Fruit fly (Drosophila melanogaster) whole organism, embryonic: ENCODE measurements around the gene Eip75B.

Experiments
- Blimp-1 ChIP-seq: fragments of 200-800 bp; sonication (Bioruptor generic); optimal IDR thresholded peaks from 3 replicates; lab custom pipeline; 2018; ENCODE audit warnings: missing biosample characterization, missing genetic modification characterization, mild to moderate bottlenecking, moderate library complexity, missing genetic modification reagents
- Bteb2 ChIP-seq: fragments of 200-800 bp; sonication (Bioruptor generic); optimal IDR thresholded peaks from 2 replicates; lab custom pipeline; 2016; ENCODE audit warnings: missing biosample characterization, missing genetic modification characterization
- CG12744 ChIP-seq: fragments of 200-800 bp; sonication (Bioruptor generic); optimal IDR thresholded peaks from 2 replicates; lab custom pipeline; 2016; ENCODE audit warnings: missing biosample characterization, missing genetic modification characterization
- CG13287 ChIP-seq: fragments of 200-800 bp; sonication (Bioruptor generic); IDR thresholded peaks from 2 replicates; pipeline ENCODE4 v1.3.6; 2022; ENCODE audit warnings: missing biosample characterization, missing genetic modification characterization; ENCODE audit not compliant: partially characterized antibody
- CG1529 ChIP-seq: fragments of 200-800 bp; sonication (Bioruptor generic); optimal IDR thresholded peaks from 3 replicates; lab custom pipeline; 2018; ENCODE audit warnings: missing biosample characterization, missing genetic modification characterization
- CG15601 ChIP-seq: fragments of 200-800 bp; sonication (Bioruptor generic); optimal IDR thresholded peaks from 3 replicates; lab custom pipeline; 2019; ENCODE audit warnings: missing biosample characterization, mild to moderate bottlenecking, missing genetic modification characterization, moderate library complexity
- CG16815 ChIP-seq: fragments of 200-800 bp; sonication (Bioruptor generic); optimal IDR thresholded peaks from 3 replicates; lab custom pipeline; 2017; ENCODE audit warnings: missing biosample characterization, mild to moderate bottlenecking, missing genetic modification characterization
- CG1832 ChIP-seq: fragments of 200-800 bp; sonication (Bioruptor generic); optimal IDR thresholded peaks from 2 replicates; lab custom pipeline; 2017; ENCODE audit warnings: missing biosample characterization, mild to moderate bottlenecking, missing genetic modification characterization, inconsistent platforms
- CG2678 ChIP-seq: fragments of 200-800 bp; sonication (Bioruptor generic); optimal IDR thresholded peaks from 3 replicates; lab custom pipeline; 2019; ENCODE audit warnings: missing biosample characterization, mild to moderate bottlenecking, missing genetic modification characterization, moderate library complexity
- CG3163 ChIP-seq: fragments of 200-800 bp; sonication (Bioruptor generic); optimal IDR thresholded peaks from 3 replicates; lab custom pipeline; 2016; ENCODE audit warnings: missing biosample characterization, missing genetic modification characterization
- CG3281 ChIP-seq: fragments of 200-800 bp; sonication (Bioruptor generic); optimal IDR thresholded peaks from 3 replicates; lab custom pipeline; 2017; ENCODE audit warnings: missing biosample characterization, mild to moderate bottlenecking, missing genetic modification characterization
- CG34376 ChIP-seq: fragments of 200-800 bp; sonication (Bioruptor generic); optimal IDR thresholded peaks from 2 replicates; lab custom pipeline; 2018; ENCODE audit warnings: missing biosample characterization, mild to moderate bottlenecking, missing genetic modification characterization
- CG7745 ChIP-seq: fragments of 200-800 bp; sonication (Bioruptor generic); optimal IDR thresholded peaks from 2 replicates; lab custom pipeline; 2018; ENCODE audit warnings: missing biosample characterization, mild to moderate bottlenecking, missing genetic modification characterization, moderate library complexity
- CG7839 ChIP-seq: fragments of 200-800 bp; sonication (Bioruptor generic); optimal IDR thresholded peaks from 3 replicates; lab custom pipeline; 2018; ENCODE audit warnings: missing biosample characterization, mild to moderate bottlenecking, missing genetic modification characterization, moderate library complexity
- CG9609 ChIP-seq: fragments of 200-800 bp; sonication (Bioruptor generic); optimal IDR thresholded peaks from 3 replicates; lab custom pipeline; 2016; ENCODE audit warnings: missing biosample characterization, missing genetic modification characterization
- Dll ChIP-seq: fragments of 200-800 bp; sonication (Bioruptor generic); IDR thresholded peaks from 4 replicates; pipeline ENCODE4 v1.3.6; 2022; ENCODE audit warnings: missing biosample characterization, missing genetic modification characterization; ENCODE audit not compliant: partially characterized antibody
- Drgx ChIP-seq: fragments of 200-800 bp; sonication (Bioruptor generic); IDR thresholded peaks from 2 replicates; pipeline ENCODE4 v1.3.6; 2022; ENCODE audit warnings: missing biosample characterization, missing genetic modification characterization
- Fer1 ChIP-seq: fragments of 200-800 bp; sonication (Bioruptor generic); optimal IDR thresholded peaks from 2 replicates; lab custom pipeline; 2017; ENCODE audit warnings: missing biosample characterization, mild to moderate bottlenecking, missing genetic modification characterization
- GATAe ChIP-seq: fragments of 200-800 bp; sonication (Bioruptor generic); conservative IDR thresholded peaks from 2 replicates; pipeline ENCODE4 v1.3.6; 2022; ENCODE audit warnings: missing biosample characterization, missing genetic modification characterization
- HLHmδ ChIP-seq: fragments of 200-800 bp; sonication (Bioruptor generic); optimal IDR thresholded peaks from 2 replicates; lab custom pipeline; 2018; ENCODE audit warnings: missing biosample characterization, mild to moderate bottlenecking, missing genetic modification characterization, moderate library complexity
- Hand ChIP-seq: fragments of 200-800 bp; sonication (Bioruptor generic); optimal IDR thresholded peaks from 2 replicates; lab custom pipeline; 2017; ENCODE audit warnings: mild to moderate bottlenecking, missing biosample characterization, missing genetic modification reagents, missing genetic modification characterization
- Med ChIP-seq: fragments of 200-800 bp; sonication (Bioruptor generic); peaks from one replicate; lab custom pipeline; 2016; ENCODE audit warnings: missing biosample characterization, missing genetic modification characterization, mild to moderate bottlenecking, inconsistent platforms, moderate library complexity
- Opbp ChIP-seq: fragments of 200-800 bp; sonication (Bioruptor generic); IDR thresholded peaks from 3 replicates; pipeline ENCODE4 v1.3.6; 2022; ENCODE audit warnings: missing biosample characterization, missing genetic modification characterization; ENCODE audit not compliant: partially characterized antibody
- Pdp1 ChIP-seq, 2 experiments: fragments of 200-800 bp; sonication (Bioruptor generic); optimal IDR thresholded peaks; 3 replicates each; lab custom pipeline; 2016; ENCODE audit warnings: missing biosample characterization in 2 of 2, missing genetic modification characterization in 2 of 2, mild to moderate bottlenecking in 1 of 2, moderate library complexity in 1 of 2
- Poxn ChIP-seq: fragments of 200-800 bp; sonication (Bioruptor generic); IDR thresholded peaks from 2 replicates; pipeline ENCODE4 v1.3.6; 2022; ENCODE audit warnings: missing biosample characterization, missing genetic modification characterization
- Sox102F ChIP-seq: fragments of 200-800 bp; sonication (Bioruptor generic); optimal IDR thresholded peaks from 2 replicates; lab custom pipeline; 2018; ENCODE audit warnings: missing biosample characterization, mild to moderate bottlenecking, missing genetic modification characterization, moderate library complexity
- Sry-δ ChIP-seq: fragments of 200-800 bp; sonication (Bioruptor generic); optimal IDR thresholded peaks from 2 replicates; lab custom pipeline; 2016; ENCODE audit warnings: missing biosample characterization, missing genetic modification characterization
- Trl ChIP-seq, 3 experiments: fragments of >200 bp in 2 of 3; fragments of 200-800 bp in 1 of 3; sonication (Bioruptor generic) in 1 of 3; optimal IDR thresholded peaks; 2 replicates in 1 of 3; 3 replicates in 2 of 3; lab custom pipeline; 2016 to 2017; ENCODE audit warnings: missing biosample characterization in 1 of 3, missing genetic modification characterization in 1 of 3
- Usf ChIP-seq: fragments of 200-800 bp; sonication (Bioruptor generic); optimal IDR thresholded peaks from 2 replicates; lab custom pipeline; 2017; ENCODE audit warnings: missing genotype, missing biosample characterization, missing genetic modification characterization
- Vsx1 ChIP-seq: fragments of 200-800 bp; sonication (Bioruptor generic); optimal IDR thresholded peaks from 2 replicates; lab custom pipeline; 2017; ENCODE audit warnings: missing biosample characterization, mild to moderate bottlenecking, missing genetic modification characterization, missing genetic modification reagents
- ab ChIP-seq: fragments of 200-800 bp; sonication (Bioruptor generic); optimal IDR thresholded peaks from 2 replicates; lab custom pipeline; 2016; ENCODE audit warnings: missing biosample characterization, missing genetic modification characterization
- bbx ChIP-seq: fragments of 200-800 bp; sonication (Bioruptor generic); IDR thresholded peaks from 2 replicates; pipeline ENCODE4 v1.3.6; 2022; ENCODE audit warnings: missing biosample characterization, missing genetic modification characterization; ENCODE audit not compliant: partially characterized antibody
- bcd ChIP-seq: fragments of 200-800 bp; sonication (Bioruptor generic); optimal IDR thresholded peaks from 2 replicates; lab custom pipeline; 2017; ENCODE audit warnings: missing biosample characterization, mild to moderate bottlenecking, missing genetic modification characterization
- cg ChIP-seq: fragments of 200-800 bp; sonication (Bioruptor generic); optimal IDR thresholded peaks from 3 replicates; lab custom pipeline; 2019; ENCODE audit warnings: missing biosample characterization, mild to moderate bottlenecking, missing genetic modification characterization, moderate library complexity
- crol ChIP-seq: fragments of 200-800 bp; sonication (Bioruptor generic); IDR thresholded peaks from 2 replicates; pipeline ENCODE4 v1.3.6; 2022; ENCODE audit warnings: missing biosample characterization, missing genetic modification characterization
- crp ChIP-seq, 2 experiments: fragments of 200-800 bp; sonication (Bioruptor generic); optimal IDR thresholded peaks; 2 replicates in 1 of 2; 3 replicates in 1 of 2; lab custom pipeline; 2017; ENCODE audit warnings: missing biosample characterization in 2 of 2, missing genetic modification characterization in 2 of 2, mild to moderate bottlenecking in 1 of 2, moderate library complexity in 1 of 2
- ftz-f1 ChIP-seq: fragments of 200-800 bp; sonication (Bioruptor generic); optimal IDR thresholded peaks from 2 replicates; lab custom pipeline; 2016; ENCODE audit warnings: missing biosample characterization, missing genetic modification characterization
- gem ChIP-seq: fragments of 200-800 bp; sonication (Bioruptor generic); optimal IDR thresholded peaks from 2 replicates; lab custom pipeline; 2019; ENCODE audit warnings: missing biosample characterization, mild to moderate bottlenecking, missing genetic modification characterization, moderate library complexity
- klu ChIP-seq: fragments of 200-800 bp; sonication (Bioruptor generic); IDR thresholded peaks from 2 replicates; pipeline ENCODE4 v1.3.6; 2022; ENCODE audit warnings: missing biosample characterization, missing genetic modification characterization
- nerfin-1 ChIP-seq: fragments of 200-800 bp; sonication (Bioruptor generic); optimal IDR thresholded peaks from 3 replicates; lab custom pipeline; 2019; ENCODE audit warnings: missing biosample characterization, mild to moderate bottlenecking, missing genetic modification characterization, moderate library complexity
- oc ChIP-seq: fragments of 200-800 bp; sonication (Bioruptor generic); optimal IDR thresholded peaks from 2 replicates; lab custom pipeline; 2018; ENCODE audit warnings: missing biosample characterization, mild to moderate bottlenecking, missing genetic modification characterization, moderate library complexity
- pfk ChIP-seq: fragments of 200-800 bp; sonication (Bioruptor generic); optimal IDR thresholded peaks from 2 replicates; lab custom pipeline; 2018; ENCODE audit warnings: missing biosample characterization, mild to moderate bottlenecking, missing genetic modification characterization, moderate library complexity
- pita ChIP-seq: fragments of 200-800 bp; sonication (Bioruptor generic); optimal IDR thresholded peaks from 2 replicates; lab custom pipeline; 2017; ENCODE audit warnings: missing biosample characterization, mild to moderate bottlenecking, missing genetic modification characterization
- pzg ChIP-seq: fragments of 200-800 bp; sonication (Bioruptor generic); optimal IDR thresholded peaks from 3 replicates; lab custom pipeline; 2018; ENCODE audit warnings: missing biosample characterization, mild to moderate bottlenecking, missing genetic modification characterization, moderate library complexity
- sd ChIP-seq: fragments of 200-800 bp; sonication (Bioruptor generic); optimal IDR thresholded peaks from 3 replicates; lab custom pipeline; 2018; ENCODE audit warnings: missing biosample characterization, mild to moderate bottlenecking, missing genetic modification characterization, moderate library complexity
- shn ChIP-seq: fragments of 200-800 bp; sonication (Bioruptor generic); optimal IDR thresholded peaks from 3 replicates; lab custom pipeline; 2016; ENCODE audit warnings: missing biosample characterization, missing genetic modification characterization
- trem ChIP-seq: fragments of 200-800 bp; optimal IDR thresholded peaks from 3 replicates; lab custom pipeline; 2019; ENCODE audit warnings: missing biosample characterization, mild to moderate bottlenecking, missing genetic modification characterization, moderate library complexity

The Eip75B gene

dm6 chr3L:17974466-17975068, 89.9 kb downstream of the Eip75B start (continued):
- TF ChIP-seq shn (GFP tag; lab: Kevin White, UChicago) (no peak), Opbp (GFP tag; lab: Robert Waterston, UW) (no peak), CG13287 (GFP tag; lab: Robert Waterston, UW) (no peak), HLHmδ (peak; percentile 31), Med (peak; percentile 45), Dll (GFP tag; lab: Robert Waterston, UW) (no peak), Sox102F (GFP tag; lab: Kevin White, UChicago) (no peak), CG9609 (GFP tag; lab: Kevin White, UChicago) (no peak), bcd (GFP tag; lab: Kevin White, UChicago) (no peak), CG1832 (GFP tag; lab: Kevin White, UChicago) (peak; percentile 29), nerfin-1 (tag; lab: Kevin White, UChicago) (peak; percentile 4), cg (GFP tag; lab: Kevin White, UChicago) (peak; percentile 68), Vsx1 (GFP tag; lab: Kevin White, UChicago) (no peak), ab (GFP tag; lab: Kevin White, UChicago) (no peak), Drgx (GFP tag; lab: Robert Waterston, UW) (peak; percentile 29; the same call in 1 of the 2 replicates)
- TF ChIP-seq, all 482 proteins: peak for 17

dm6 chr3L:17972995-17973397, 91.5 kb downstream of the Eip75B start:
- TF ChIP-seq crp (GFP tag; optimal IDR thresholded peaks at IDR 0.05; lab: Kevin White, UChicago) (peak in 1 of 2 experiments; percentile 46), CG12744 (GFP tag; lab: Kevin White, UChicago) (no peak), oc (tag; lab: Kevin White, UChicago) (peak; percentile 49), CG16815 (GFP tag; lab: Kevin White, UChicago) (no peak), Trl (optimal IDR thresholded peaks at IDR 0.05; lab: Kevin White, UChicago) (peak; percentile 85 to 96), Trl (GFP tag; optimal IDR thresholded peaks at IDR 0.05; lab: Kevin White, UChicago) (no peak), CG2678 (tag; lab: Kevin White, UChicago) (peak; percentile 0), CG1529 (GFP tag; lab: Kevin White, UChicago) (no peak), ftz-f1 (GFP tag; lab: Kevin White, UChicago) (no peak), CG3163 (peak; percentile 6), crol (GFP tag; lab: Robert Waterston, UW) (peak; percentile 72), Usf (GFP tag; lab: Kevin White, UChicago) (no peak), Bteb2 (GFP tag; lab: Kevin White, UChicago) (no peak), GATAe (no peak), Poxn (GFP tag; lab: Robert Waterston, UW) (no peak), gem (tag; lab: Kevin White, UChicago) (no peak), CG34376 (GFP tag; lab: Kevin White, UChicago) (no peak), Sry-δ (GFP tag; lab: Kevin White, UChicago) (no peak), Pdp1 (GFP tag; optimal IDR thresholded peaks at IDR 0.05; lab: Kevin White, UChicago) (peak in 1 of 2 experiments; percentile 34), pfk (GFP tag; lab: Kevin White, UChicago) (no peak), CG7745 (tag; lab: Kevin White, UChicago) (peak; percentile 51), bbx (GFP tag; lab: Robert Waterston, UW) (peak; percentile 28; the same call in 1 of the 2 replicates), CG3281 (GFP tag; lab: Kevin White, UChicago) (no peak), CG7839 (tag; lab: Kevin White, UChicago) (no peak), sd (tag; lab: Kevin White, UChicago) (no peak), pzg (GFP tag; lab: Kevin White, UChicago) (no peak), Hand (GFP tag; lab: Kevin White, UChicago) (no peak), pita (GFP tag; lab: Kevin White, UChicago) (no peak), Fer1 (GFP tag; lab: Kevin White, UChicago) (no peak), Blimp-1 (GFP tag; lab: Kevin White, UChicago) (peak; percentile 100), trem (tag; lab: Kevin White, UChicago) (no peak), Sox102F (GFP tag; lab: Kevin White, UChicago) (no peak), klu (GFP tag; lab: Robert Waterston, UW) (no peak), CG15601 (no peak)
